Worm (Caenorhabditis elegans) whole organism, L4 larva: ENCODE results near the gene acl-7.
A peak's percentile ranks its signal among the peaks of the same experiment; 100 is the strongest.

Experiments used
- F10B5.3 ChIP-seq: sonication (generic microtip); optimal IDR thresholded peaks from 2 replicates; lab custom pipeline; 2016; ENCODE audit warnings: mild to moderate bottlenecking, missing genetic modification characterization, missing compliant biosample characterization
- F26F4.8 ChIP-seq: fragments of 200-800 bp; sonication (Bioruptor generic); conservative IDR thresholded peaks from 2 replicates; pipeline ENCODE4 v1.3.6; 2022; ENCODE audit warnings: missing genetic modification characterization, missing compliant biosample characterization
- Y75B8A.6 ChIP-seq: fragments of 200-800 bp; sonication (Bioruptor generic); IDR thresholded peaks from 2 replicates; pipeline ENCODE4 v1.3.6; 2022; ENCODE audit warnings: missing genetic modification reagents, missing genetic modification characterization, missing compliant biosample characterization
- ZK546.5 ChIP-seq, 2 experiments: sonication (generic microtip); optimal IDR thresholded peaks; 2 replicates each; lab custom pipeline; 2017; ENCODE audit warnings: missing biosample characterization in 2 of 2, missing genetic modification characterization in 2 of 2
- ama-1 ChIP-seq: fragments of 150-350 bp; optimal IDR thresholded peaks from 2 replicates; lab custom pipeline; 2014; ENCODE audit warnings: inconsistent platforms, mixed read lengths
- ceh-28 ChIP-seq: fragments of 150-350 bp; optimal IDR thresholded peaks from 2 replicates; lab custom pipeline; 2014; ENCODE audit warnings: missing biosample characterization, missing genetic modification reagents, missing genetic modification characterization
- ceh-44 ChIP-seq: fragments of 200-800 bp; sonication (Bioruptor generic); IDR thresholded peaks from 2 replicates; pipeline ENCODE4 v1.3.6; 2022; ENCODE audit warnings: missing genetic modification reagents, missing genetic modification characterization, missing compliant biosample characterization
- ceh-82 ChIP-seq: sonication (generic microtip); optimal IDR thresholded peaks from 2 replicates; lab custom pipeline; 2017; ENCODE audit warnings: missing biosample characterization, missing genetic modification characterization
- ces-1 ChIP-seq: fragments of 150-350 bp; sonication (generic microtip); optimal IDR thresholded peaks from 4 replicates; lab custom pipeline; 2014; ENCODE audit warnings: missing biosample characterization, missing genetic modification reagents, missing genetic modification characterization
- cey-2 ChIP-seq: sonication (generic microtip); optimal IDR thresholded peaks from 3 replicates; lab custom pipeline; 2017; ENCODE audit warnings: missing genetic modification characterization, mild to moderate bottlenecking, missing compliant biosample characterization, antibody characterized with exemption, borderline replicate concordance; ENCODE audit not compliant: insufficient read depth
- ctbp-1 ChIP-seq: fragments of 200-800 bp; sonication (Bioruptor generic); IDR thresholded peaks from 2 replicates; pipeline ENCODE4 v1.3.6; 2022; ENCODE audit warnings: missing genetic modification reagents, missing genetic modification characterization, missing compliant biosample characterization
- daf-19 ChIP-seq: fragments of 200-800 bp; sonication (Bioruptor generic); conservative IDR thresholded peaks from 2 replicates; pipeline ENCODE4 v1.3.6; 2022; ENCODE audit warnings: missing genetic modification characterization, missing compliant biosample characterization
- dmd-9 ChIP-seq: fragments of 200-800 bp; sonication (Bioruptor generic); IDR thresholded peaks from 2 replicates; pipeline ENCODE4 v1.3.6; 2022; ENCODE audit warnings: missing genetic modification reagents, missing genetic modification characterization, missing compliant biosample characterization
- egl-43 ChIP-seq: fragments of 200-800 bp; sonication (Bioruptor generic); IDR thresholded peaks from 2 replicates; pipeline ENCODE4 v1.3.6; 2022; ENCODE audit warnings: missing genetic modification reagents, missing genetic modification characterization, missing compliant biosample characterization
- gei-8 ChIP-seq: fragments of 200-800 bp; sonication (Bioruptor generic); optimal IDR thresholded peaks from 2 replicates; lab custom pipeline; 2018; ENCODE audit warnings: mild to moderate bottlenecking, missing genetic modification characterization, missing compliant biosample characterization
- hlh-11 ChIP-seq: fragments of 200-800 bp; sonication (Bioruptor generic); optimal IDR thresholded peaks from 2 replicates; lab custom pipeline; 2018; ENCODE audit warnings: mild to moderate bottlenecking, missing genetic modification characterization, missing compliant biosample characterization
- hlh-30 ChIP-seq: sonication (generic microtip); optimal IDR thresholded peaks from 2 replicates; lab custom pipeline; 2017; ENCODE audit warnings: antibody characterized with exemption, mild to moderate bottlenecking, missing genetic modification characterization, missing compliant biosample characterization; ENCODE audit not compliant: insufficient read depth
- lin-1 ChIP-seq: fragments of 200-800 bp; sonication (Bioruptor generic); IDR thresholded peaks from 2 replicates; pipeline ENCODE4 v1.3.6; 2022; ENCODE audit warnings: missing genetic modification reagents, missing genetic modification characterization, missing compliant biosample characterization
- lin-38 ChIP-seq: fragments of 200-800 bp; sonication (Bioruptor generic); IDR thresholded peaks from 2 replicates; pipeline ENCODE4 v1.3.6; 2022; ENCODE audit warnings: missing genetic modification reagents, missing genetic modification characterization, missing compliant biosample characterization
- madf-5 ChIP-seq, 2 experiments: fragments of 200-800 bp; sonication (Bioruptor generic); IDR thresholded peaks; 2 replicates each; pipeline ENCODE4 v1.3.6; 2022; ENCODE audit warnings: missing compliant biosample characterization in 2 of 2, missing genetic modification characterization in 2 of 2
- madf-9 ChIP-seq: fragments of 200-800 bp; sonication (Bioruptor generic); conservative IDR thresholded peaks from 2 replicates; pipeline ENCODE4 v1.3.6; 2022; ENCODE audit warnings: missing genetic modification reagents, missing genetic modification characterization, missing compliant biosample characterization
- mep-1 ChIP-seq: fragments of 150-350 bp; sonication (generic microtip); optimal IDR thresholded peaks from 3 replicates; lab custom pipeline; 2014; ENCODE audit warnings: missing biosample characterization, missing genetic modification characterization
- mes-2 ChIP-seq: sonication (generic microtip); optimal IDR thresholded peaks from 2 replicates; lab custom pipeline; 2016; ENCODE audit warnings: missing genotype, mild to moderate bottlenecking, missing genetic modification characterization, missing compliant biosample characterization; ENCODE audit not compliant: poor library complexity, severe bottlenecking
- nhr-10 ChIP-seq: fragments of 150-350 bp; optimal IDR thresholded peaks from 2 replicates; lab custom pipeline; 2014; ENCODE audit warnings: missing biosample characterization, missing genetic modification characterization
- nhr-237 ChIP-seq: sonication (generic microtip); optimal IDR thresholded peaks from 2 replicates; lab custom pipeline; 2017; ENCODE audit warnings: missing biosample characterization, missing genetic modification characterization
- nhr-28 ChIP-seq: fragments of 150-350 bp; optimal IDR thresholded peaks from 2 replicates; lab custom pipeline; 2014; ENCODE audit warnings: missing biosample characterization, missing genetic modification characterization
- nhr-41 ChIP-seq: fragments of 200-800 bp; sonication (Bioruptor generic); IDR thresholded peaks from 2 replicates; pipeline ENCODE4 v1.3.6; 2022; ENCODE audit warnings: missing genetic modification reagents, missing genetic modification characterization, missing compliant biosample characterization
- nhr-48 ChIP-seq: sonication (generic microtip); optimal IDR thresholded peaks from 2 replicates; lab custom pipeline; 2016; ENCODE audit warnings: mild to moderate bottlenecking, missing genetic modification characterization, missing compliant biosample characterization
- nhr-76 ChIP-seq: fragments of 150-350 bp; optimal IDR thresholded peaks from 2 replicates; lab custom pipeline; 2014; ENCODE audit warnings: missing biosample characterization, missing genetic modification characterization
- pha-4 ChIP-seq, 2 experiments: fragments of 150-350 bp in 1 of 2; fragments of 200-800 bp in 1 of 2; sonication (Bioruptor generic) in 1 of 2; IDR thresholded peaks in 1 of 2; optimal IDR thresholded peaks in 1 of 2; 2 replicates each; pipeline versions ENCODE4 v1.3.6 to Lab custom; 2014 to 2022; ENCODE audit warnings: missing genetic modification characterization in 2 of 2, missing genetic modification reagents in 2 of 2, missing biosample characterization in 1 of 2, missing compliant biosample characterization in 1 of 2
- php-3 ChIP-seq: fragments of 200-800 bp; sonication (Bioruptor generic); IDR thresholded peaks from 2 replicates; pipeline ENCODE4 v1.3.6; 2022; ENCODE audit warnings: missing genetic modification reagents, missing genetic modification characterization, missing compliant biosample characterization
- pqm-1 ChIP-seq: sonication (generic microtip); optimal IDR thresholded peaks from 2 replicates; lab custom pipeline; 2017; ENCODE audit warnings: missing biosample characterization, missing genetic modification characterization
- set-16 ChIP-seq: fragments of 200-800 bp; sonication (Bioruptor generic); IDR thresholded peaks from 2 replicates; pipeline ENCODE4 v1.3.6; 2022; ENCODE audit warnings: missing genetic modification reagents, missing genetic modification characterization, missing compliant biosample characterization
- snpc-1.2 ChIP-seq: fragments of 200-800 bp; sonication (Bioruptor generic); IDR thresholded peaks from 2 replicates; pipeline ENCODE4 v1.3.6; 2022; ENCODE audit warnings: missing genetic modification reagents, missing genetic modification characterization, missing compliant biosample characterization
- spr-1 ChIP-seq: sonication (generic microtip); optimal IDR thresholded peaks from 2 replicates; lab custom pipeline; 2016; ENCODE audit warnings: mild to moderate bottlenecking, missing genetic modification characterization, missing compliant biosample characterization
- tag-97 ChIP-seq: fragments of 200-800 bp; sonication (Bioruptor generic); IDR thresholded peaks from 2 replicates; pipeline ENCODE4 v1.3.6; 2022; ENCODE audit warnings: missing genetic modification characterization, missing compliant biosample characterization
- tra-1 ChIP-seq: fragments of 200-800 bp; sonication (Bioruptor generic); IDR thresholded peaks from 2 replicates; pipeline ENCODE4 v1.3.6; 2022; ENCODE audit warnings: missing genetic modification reagents, missing genetic modification characterization, missing compliant biosample characterization
- unc-130 ChIP-seq: sonication (generic microtip); optimal IDR thresholded peaks from 2 replicates; lab custom pipeline; 2016; ENCODE audit warnings: missing genetic modification reagents, missing genetic modification characterization, missing compliant biosample characterization
- unc-39 ChIP-seq: sonication (generic microtip); optimal IDR thresholded peaks from 2 replicates; lab custom pipeline; 2017; ENCODE audit warnings: missing biosample characterization, missing genetic modification characterization
- unc-62 ChIP-seq, 3 experiments: fragments of 150-350 bp in 1 of 3; sonication (generic microtip); optimal IDR thresholded peaks in 2 of 3; peaks in 1 of 3; 1 replicate in 1 of 3; 2 replicates in 2 of 3; lab custom pipeline; 2014 to 2017; ENCODE audit warnings: missing biosample characterization in 3 of 3, missing genetic modification characterization in 3 of 3, missing genetic modification reagents in 3 of 3, missing genotype in 1 of 3
- zfp-2 ChIP-seq: sonication (generic microtip); optimal IDR thresholded peaks from 2 replicates; lab custom pipeline; 2016; ENCODE audit warnings: mild to moderate bottlenecking, missing genetic modification characterization, missing compliant biosample characterization
- zfp-3 ChIP-seq: fragments of 200-800 bp; sonication (Bioruptor generic); conservative IDR thresholded peaks from 2 replicates; pipeline ENCODE4 v1.3.6; 2022; ENCODE audit warnings: missing genetic modification reagents, missing genetic modification characterization, missing compliant biosample characterization
- zip-11 ChIP-seq: fragments of 200-800 bp; sonication (Bioruptor generic); IDR thresholded peaks from 2 replicates; pipeline ENCODE4 v1.3.6; 2022; ENCODE audit warnings: missing genetic modification characterization, missing compliant biosample characterization
- zip-2 ChIP-seq: fragments of 150-350 bp; optimal IDR thresholded peaks from 2 replicates; lab custom pipeline; 2014; ENCODE audit warnings: missing biosample characterization, missing genetic modification characterization
- ztf-7 ChIP-seq: fragments of 150-350 bp; optimal IDR thresholded peaks from 2 replicates; lab custom pipeline; 2014; ENCODE audit warnings: missing biosample characterization, missing genetic modification characterization

acl-7 gene

ce11 chrII:12840057-12840456 lies 23.8 kb upstream of the acl-7 start, which contains the start of gene lgc-35:
TSS of gene lgc-35 (minus strand) at chrII:12840157.
- TF ChIP-seq mes-2 (no peak), pha-4 (GFP tag; IDR thresholded peaks at IDR 0.05; lab: Robert Waterston, UW) (no peak), pha-4 (tag; optimal IDR thresholded peaks at IDR 0.05; lab: Kevin White, UChicago) (no peak), F26F4.8 (GFP tag; lab: Robert Waterston, UW) (no peak), set-16 (GFP tag; lab: Robert Waterston, UW) (no peak), nhr-48 (tag; lab: Kevin White, UChicago) (no peak), egl-43 (GFP tag; lab: Robert Waterston, UW) (no peak), lin-1 (no peak), zip-2 (tag; lab: Kevin White, UChicago) (no peak), ZK546.5 (tag; optimal IDR thresholded peaks at IDR 0.05; lab: Kevin White, UChicago) (no peak), dmd-9 (GFP tag; lab: Robert Waterston, UW) (no peak), unc-130 (GFP tag; lab: Kevin White, UChicago) (no peak), nhr-41 (GFP tag; lab: Robert Waterston, UW) (no peak), ces-1 (GFP tag; lab: Kevin White, UChicago) (no peak), php-3 (GFP tag; lab: Robert Waterston, UW) (no peak), ctbp-1 (GFP tag; lab: Robert Waterston, UW) (no peak), unc-62 (GFP tag; optimal IDR thresholded peaks at IDR 0.05 in 1 of 2; lab: Kevin White, UChicago) (no peak), unc-62 (tag; optimal IDR thresholded peaks at IDR 0.05; lab: Kevin White, UChicago) (no peak), hlh-30 (tag; lab: Kevin White, UChicago) (no peak), nhr-76 (no peak), ceh-82 (tag; lab: Kevin White, UChicago) (no peak)

- TF ChIP-seq daf-19 (GFP tag; lab: Robert Waterston, UW) (no peak), madf-9 (GFP tag; lab: Robert Waterston, UW) (no peak), mep-1 (tag; lab: Kevin White, UChicago) (no peak), snpc-1.2 (GFP tag; lab: Robert Waterston, UW) (no peak), nhr-28 (peak; percentile 97), ctbp-1 (GFP tag; lab: Robert Waterston, UW) (no peak), pqm-1 (tag; lab: Kevin White, UChicago) (peak; percentile 3), zip-11 (GFP tag; lab: Robert Waterston, UW) (no peak), hlh-11 (tag; lab: Kevin White, UChicago) (no peak), madf-5 (GFP tag; IDR thresholded peaks at IDR 0.05; lab: Robert Waterston, UW) (no peak)
These were observed 14.1 kb upstream of the acl-7 start, which contains the start of gene bcmo-1 for ce11 chrII:12830347-12830746. TSS of gene bcmo-1 (plus strand) at chrII:12830676.

- no peak for TF ChIP-seq zip-11 (GFP tag; lab: Robert Waterston, UW)
- no peak for TF ChIP-seq tag-97 (GFP tag; lab: Robert Waterston, UW)
- TF ChIP-seq mep-1 (tag; lab: Kevin White, UChicago), result no peak
- TF ChIP-seq F10B5.3, result no peak
- no peak for TF ChIP-seq nhr-237 (tag; lab: Kevin White, UChicago)
These were observed 12.6 kb upstream of the acl-7 start, which contains the start of gene Y46G5A.23 for ce11 chrII:12828863-12829262. TSS of gene Y46G5A.23 (minus strand) at chrII:12828963.

- TF ChIP-seq ces-1 (GFP tag; lab: Kevin White, UChicago) (no peak), cey-2 (no peak), ztf-7 (tag; lab: Kevin White, UChicago) (no peak), zfp-2 (no peak), unc-62 (GFP tag; optimal IDR thresholded peaks at IDR 0.05 in 1 of 2; lab: Kevin White, UChicago) (no peak), unc-62 (tag; optimal IDR thresholded peaks at IDR 0.05; lab: Kevin White, UChicago) (no peak), Y75B8A.6 (GFP tag; lab: Robert Waterston, UW) (no peak), nhr-76 (no peak), nhr-10 (tag; lab: Kevin White, UChicago) (no peak), pqm-1 (tag; lab: Kevin White, UChicago) (no peak), ceh-44 (GFP tag; lab: Robert Waterston, UW) (no peak), ceh-28 (tag; lab: Kevin White, UChicago) (no peak), unc-39 (tag; lab: Kevin White, UChicago) (no peak), nhr-41 (GFP tag; lab: Robert Waterston, UW) (no peak), php-3 (GFP tag; lab: Robert Waterston, UW) (no peak), zfp-3 (GFP tag; lab: Robert Waterston, UW) (no peak), lin-38 (no peak), spr-1 (no peak), ama-1 (lab: Kevin White, UChicago) (no peak), tra-1 (GFP tag; lab: Robert Waterston, UW) (no peak), gei-8 (no peak)
These were observed 10.5 kb upstream of the acl-7 start, which contains the start of gene Y46G5A.38 for ce11 chrII:12826752-12827151. TSS of gene Y46G5A.38 (plus strand) at chrII:12827052.
